Worm (Caenorhabditis elegans) whole organism, L1 larva: ENCODE results near the gene F59B1.6.

Source experiments
- aha-1 ChIP-seq: fragments of 150-350 bp; optimal IDR thresholded peaks from 2 replicates; lab custom pipeline; 2014; ENCODE audit warnings: missing biosample characterization, missing genetic modification characterization
- alr-1 ChIP-seq: fragments of 200-800 bp; sonication (Bioruptor generic); optimal IDR thresholded peaks from 2 replicates; lab custom pipeline; 2018; ENCODE audit warnings: borderline replicate concordance, mild to moderate bottlenecking, missing genetic modification characterization, missing compliant biosample characterization
- aly-2 ChIP-seq: fragments of 150-350 bp; optimal IDR thresholded peaks from 2 replicates; lab custom pipeline; 2014; ENCODE audit warnings: missing biosample characterization, missing genetic modification characterization
- ceh-8 ChIP-seq: fragments of 200-800 bp; sonication (Bioruptor generic); optimal IDR thresholded peaks from 2 replicates; lab custom pipeline; 2018; ENCODE audit warnings: mild to moderate bottlenecking, missing genetic modification characterization, moderate library complexity, missing compliant biosample characterization
- ceh-88 ChIP-seq: fragments of 200-800 bp; sonication (Bioruptor generic); IDR thresholded peaks from 2 replicates; pipeline ENCODE4 v1.3.6; 2022; ENCODE audit warnings: missing genetic modification characterization, missing compliant biosample characterization
- ceh-90 ChIP-seq: sonication (generic microtip); optimal IDR thresholded peaks from 2 replicates; lab custom pipeline; 2016; ENCODE audit warnings: missing genetic modification characterization, missing compliant biosample characterization
- dpl-1 ChIP-seq, 3 experiments: fragments of 150-350 bp in 2 of 3; sonication (generic microtip) in 1 of 3; optimal IDR thresholded peaks; 2 replicates each; lab custom pipeline; 2014 to 2017; ENCODE audit warnings: missing biosample characterization in 3 of 3, missing genetic modification characterization in 3 of 3, missing genetic modification reagents in 3 of 3
- efl-3 ChIP-seq: fragments of 200-800 bp; sonication (Bioruptor generic); optimal IDR thresholded peaks from 2 replicates; lab custom pipeline; 2018; ENCODE audit warnings: mild to moderate bottlenecking, missing genetic modification characterization, missing compliant biosample characterization
- egl-13 ChIP-seq: sonication (generic microtip); optimal IDR thresholded peaks from 2 replicates; lab custom pipeline; 2016; ENCODE audit warnings: missing genotype, missing genetic modification reagents, missing genetic modification characterization, missing compliant biosample characterization
- elt-2 ChIP-seq: sonication (generic microtip); optimal IDR thresholded peaks from 2 replicates; lab custom pipeline; 2016; ENCODE audit warnings: missing genetic modification characterization, mild to moderate bottlenecking, inconsistent platforms, missing compliant biosample characterization, missing genetic modification reagents
- ets-5 ChIP-seq: fragments of 200-800 bp; sonication (Bioruptor generic); IDR thresholded peaks from 2 replicates; pipeline ENCODE4 v1.3.6; 2022; ENCODE audit warnings: missing genetic modification characterization, missing compliant biosample characterization
- fkh-8 ChIP-seq: sonication (generic microtip); optimal IDR thresholded peaks from 2 replicates; lab custom pipeline; 2016; ENCODE audit warnings: mild to moderate bottlenecking, missing genetic modification characterization, missing compliant biosample characterization
- lin-15B ChIP-seq: fragments of 150-350 bp; sonication (generic microtip); optimal IDR thresholded peaks from 3 replicates; lab custom pipeline; 2014; ENCODE audit warnings: missing biosample characterization, missing genetic modification characterization
- lir-3 ChIP-seq: sonication (generic microtip); optimal IDR thresholded peaks from 2 replicates; lab custom pipeline; 2016; ENCODE audit warnings: mild to moderate bottlenecking, missing genetic modification characterization, moderate library complexity, missing compliant biosample characterization; ENCODE audit not compliant: poor library complexity
- lsy-2 ChIP-seq, 2 experiments: fragments of 150-350 bp; optimal IDR thresholded peaks; 2 replicates each; lab custom pipeline; 2014; ENCODE audit warnings: missing biosample characterization in 2 of 2, missing genetic modification characterization in 2 of 2
- mdl-1 ChIP-seq, 2 experiments: fragments of 150-350 bp; optimal IDR thresholded peaks; 2 replicates each; lab custom pipeline; 2014 to 2017; ENCODE audit warnings: missing biosample characterization in 2 of 2, missing genetic modification characterization in 2 of 2, inconsistent platforms in 1 of 2
- nhr-237 ChIP-seq: fragments of 150-350 bp; optimal IDR thresholded peaks from 2 replicates; lab custom pipeline; 2014; ENCODE audit warnings: missing biosample characterization, missing genetic modification characterization
- nhr-28 ChIP-seq: fragments of 150-350 bp; optimal IDR thresholded peaks from 2 replicates; lab custom pipeline; 2014; ENCODE audit warnings: missing biosample characterization, missing genetic modification characterization
- nhr-47 ChIP-seq: sonication (generic microtip); optimal IDR thresholded peaks from 2 replicates; lab custom pipeline; 2016; ENCODE audit warnings: mild to moderate bottlenecking, missing genetic modification characterization, moderate library complexity, missing compliant biosample characterization
- nhr-84 ChIP-seq: sonication (generic microtip); optimal IDR thresholded peaks from 2 replicates; lab custom pipeline; 2017; ENCODE audit warnings: missing biosample characterization, missing genetic modification characterization
- nhr-85 ChIP-seq: sonication (generic microtip); peaks from one replicate; lab custom pipeline; 2016; ENCODE audit warnings: missing genetic modification characterization, inconsistent platforms, missing compliant biosample characterization
- nhr-90 ChIP-seq: sonication (generic microtip); optimal IDR thresholded peaks from 2 replicates; lab custom pipeline; 2016; ENCODE audit warnings: mild to moderate bottlenecking, missing genetic modification characterization, missing compliant biosample characterization; ENCODE audit not compliant: poor library complexity
- pqm-1 ChIP-seq: sonication (generic microtip); optimal IDR thresholded peaks from 3 replicates; lab custom pipeline; 2017; ENCODE audit warnings: missing biosample characterization, missing genetic modification characterization
- rnt-1 ChIP-seq: sonication (generic microtip); optimal IDR thresholded peaks from 2 replicates; lab custom pipeline; 2016; ENCODE audit warnings: mild to moderate bottlenecking, missing genetic modification characterization, moderate library complexity, missing compliant biosample characterization
- skn-1 ChIP-seq: fragments of 150-350 bp; optimal IDR thresholded peaks from 2 replicates; lab custom pipeline; 2014; ENCODE audit warnings: missing biosample characterization, missing genetic modification characterization
- sox-4 ChIP-seq: sonication (generic microtip); optimal IDR thresholded peaks from 2 replicates; lab custom pipeline; 2016; ENCODE audit warnings: missing genetic modification characterization, missing compliant biosample characterization
- tlp-1 ChIP-seq: fragments of 150-350 bp; optimal IDR thresholded peaks from 2 replicates; lab custom pipeline; 2014; ENCODE audit warnings: missing biosample characterization, missing genetic modification characterization
- unc-62 ChIP-seq: fragments of 150-350 bp; optimal IDR thresholded peaks from 2 replicates; lab custom pipeline; 2014; ENCODE audit warnings: missing biosample characterization, missing genetic modification reagents, missing genetic modification characterization
- unc-86 ChIP-seq: sonication (generic microtip); optimal IDR thresholded peaks from 2 replicates; lab custom pipeline; 2016; ENCODE audit warnings: missing genetic modification characterization, missing compliant biosample characterization
- unc-98 ChIP-seq: fragments of 200-800 bp; sonication (Bioruptor generic); IDR thresholded peaks from 2 replicates; pipeline ENCODE4 v1.3.6; 2022; ENCODE audit warnings: missing genetic modification characterization, missing compliant biosample characterization
- xbp-1 ChIP-seq: sonication (generic microtip); optimal IDR thresholded peaks from 2 replicates; lab custom pipeline; 2016; ENCODE audit warnings: missing genetic modification characterization, missing compliant biosample characterization
- zag-1 ChIP-seq: fragments of 150-350 bp; optimal IDR thresholded peaks from 2 replicates; lab custom pipeline; 2014; ENCODE audit warnings: missing biosample characterization, missing genetic modification characterization
- ztf-11 ChIP-seq, 2 experiments: sonication (generic microtip); optimal IDR thresholded peaks; 2 replicates each; lab custom pipeline; 2016 to 2017; ENCODE audit warnings: missing genetic modification characterization in 2 of 2, missing biosample characterization in 1 of 2, missing compliant biosample characterization in 1 of 2

The F59B1.6 gene

ce11 chrV:3670499-3670898 lies 39.0 kb upstream of the F59B1.6 start, which contains the start of gene Y39H10B.3:
TSS of gene Y39H10B.3 (plus strand) at chrV:3670799.
- TF ChIP-seq rnt-1 (tag; lab: Kevin White, UChicago), result no peak
- TF ChIP-seq, all 84 proteins: peak for 0

- TF ChIP-seq nhr-237 (tag; lab: Kevin White, UChicago), result no peak
- no peak for TF ChIP-seq dpl-1 (GFP tag; optimal IDR thresholded peaks at IDR 0.05; lab: Kevin White, UChicago)
These were observed 37.0 kb upstream of the F59B1.6 start, which contains the start of gene Y39H10B.2 for ce11 chrV:3668464-3668863. TSS of gene Y39H10B.2 (plus strand) at chrV:3668764.

DNA sequence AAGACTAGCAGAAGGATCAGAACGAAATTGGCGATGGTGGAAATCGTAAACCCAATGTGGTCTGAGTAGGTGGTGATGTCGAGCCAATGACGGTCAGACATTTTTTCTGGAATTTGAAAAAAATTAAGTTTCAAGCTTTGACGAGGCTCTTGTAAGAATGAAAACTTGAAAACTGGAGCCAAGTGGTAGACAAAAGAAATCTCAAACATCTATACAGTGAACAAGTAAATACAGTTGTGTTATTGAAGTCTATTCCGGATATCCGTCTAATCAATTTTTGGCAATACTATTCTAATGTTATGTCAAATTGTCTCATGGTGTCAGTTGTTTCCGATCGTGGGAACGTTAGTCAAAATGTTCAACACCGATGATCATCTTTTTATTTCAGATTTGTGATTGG lies 35.4 kb upstream of the F59B1.6 start, which contains the start of gene str-113:
Gene str-113 (minus strand): TSS at position 101 of the 400 bp plus-strand sequence.
- TF ChIP-seq elt-2 (no peak), nhr-90 (no peak), nhr-84 (tag; lab: Kevin White, UChicago) (no peak), mdl-1 (tag; optimal IDR thresholded peaks at IDR 0.05; lab: Kevin White, UChicago) (no peak), unc-98 (no peak), nhr-237 (tag; lab: Kevin White, UChicago) (no peak), lir-3 (tag; lab: Kevin White, UChicago) (no peak), alr-1 (tag; lab: Kevin White, UChicago) (no peak), efl-3 (no peak), ets-5 (GFP tag; lab: Robert Waterston, UW) (no peak), aha-1 (tag; lab: Kevin White, UChicago) (no peak), unc-62 (GFP tag; lab: Kevin White, UChicago) (no peak), lin-15B (tag; lab: Kevin White, UChicago) (no peak), fkh-8 (no peak), ceh-90 (tag; lab: Kevin White, UChicago) (no peak), zag-1 (tag; lab: Kevin White, UChicago) (no peak)

DNA sequence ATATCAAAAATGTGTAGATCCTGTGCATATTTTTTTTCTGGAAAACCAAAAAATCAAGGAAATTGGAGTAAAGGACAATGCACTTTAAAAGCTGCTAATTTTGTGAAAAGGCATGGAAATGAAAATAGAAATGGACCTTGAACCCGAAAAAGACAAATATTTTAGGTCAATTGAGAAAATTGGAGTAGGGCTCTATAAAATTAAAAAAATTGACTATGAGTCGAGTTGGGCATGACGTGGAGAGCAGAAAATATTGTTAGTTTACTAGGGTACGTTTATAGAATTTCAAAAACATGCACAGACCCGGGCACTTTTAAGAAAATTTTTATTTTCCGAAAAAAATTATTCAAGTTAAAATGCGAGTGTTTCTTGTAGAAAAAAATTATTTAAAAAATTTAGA lies 28.0 kb upstream of the F59B1.6 start, which contains the start of gene acr-23:
Gene acr-23 (minus strand): TSS at position 101 of the 400 bp plus-strand sequence.
- TF ChIP-seq ceh-8 (GFP tag; lab: Kevin White, UChicago), result no peak
- TF ChIP-seq unc-86, result no peak
- no peak for TF ChIP-seq nhr-237 (tag; lab: Kevin White, UChicago)
- TF ChIP-seq nhr-47 (tag; lab: Kevin White, UChicago), result no peak
- TF ChIP-seq lsy-2 (tag; optimal IDR thresholded peaks at IDR 0.05; lab: Kevin White, UChicago), result no peak
- TF ChIP-seq aly-2, result no peak
- TF ChIP-seq xbp-1, result no peak
- no peak for TF ChIP-seq sox-4 (tag; lab: Kevin White, UChicago)
- TF ChIP-seq egl-13 (tag; lab: Kevin White, UChicago), result no peak
- TF ChIP-seq, all 84 proteins: peak for 0

ce11 chrV:3649473-3649872 lies 18.0 kb upstream of the F59B1.6 start, which contains the start of gene str-114:
TSS of gene str-114 (plus strand) at chrV:3649773.
- TF ChIP-seq nhr-90 (no peak), ceh-88 (no peak), skn-1 (tag; lab: Kevin White, UChicago) (no peak), ceh-8 (GFP tag; lab: Kevin White, UChicago) (no peak), ztf-11 (tag; optimal IDR thresholded peaks at IDR 0.05; lab: Kevin White, UChicago) (no peak), nhr-28 (tag; lab: Kevin White, UChicago) (no peak), pqm-1 (tag; lab: Kevin White, UChicago) (no peak), nhr-85 (no peak), tlp-1 (tag; lab: Kevin White, UChicago) (no peak), rnt-1 (tag; lab: Kevin White, UChicago) (no peak)
